Fruit fly (Drosophila melanogaster) whole organism, embryonic: ENCODE data around the gene eIF2gamma.
A peak's percentile ranks its signal among the peaks of the same experiment; 100 is the strongest.

Experiments
- CG11085 ChIP-seq: fragments of 200-800 bp; sonication (Bioruptor generic); IDR thresholded peaks from 2 replicates; pipeline ENCODE4 v1.3.6; 2022; ENCODE audit warnings: missing biosample characterization, missing genetic modification characterization
- CG1233 ChIP-seq: fragments of 200-800 bp; sonication (Bioruptor generic); optimal IDR thresholded peaks from 4 replicates; lab custom pipeline; 2018; ENCODE audit warnings: missing biosample characterization, mild to moderate bottlenecking, missing genetic modification characterization
- CG14014 ChIP-seq: fragments of 200-800 bp; sonication (Bioruptor generic); IDR thresholded peaks from 2 replicates; pipeline ENCODE4 v1.3.6; 2022; ENCODE audit warnings: missing biosample characterization, missing genetic modification characterization
- CG15073 ChIP-seq: fragments of 200-800 bp; sonication (Bioruptor generic); optimal IDR thresholded peaks from 2 replicates; lab custom pipeline; 2016; ENCODE audit warnings: missing biosample characterization, missing genetic modification characterization
- CG15601 ChIP-seq: fragments of 200-800 bp; sonication (Bioruptor generic); optimal IDR thresholded peaks from 3 replicates; lab custom pipeline; 2019; ENCODE audit warnings: missing biosample characterization, mild to moderate bottlenecking, missing genetic modification characterization, moderate library complexity
- CG1603 ChIP-seq: fragments of 200-800 bp; sonication (Bioruptor generic); optimal IDR thresholded peaks from 2 replicates; lab custom pipeline; 2019; ENCODE audit warnings: missing biosample characterization, mild to moderate bottlenecking, missing genetic modification characterization, moderate library complexity
- CG17359 ChIP-seq: fragments of 200-800 bp; sonication (Bioruptor generic); optimal IDR thresholded peaks from 3 replicates; lab custom pipeline; 2018; ENCODE audit warnings: missing biosample characterization, mild to moderate bottlenecking, missing genetic modification characterization, moderate library complexity
- CG17829 ChIP-seq: fragments of 200-800 bp; optimal IDR thresholded peaks from 2 replicates; lab custom pipeline; 2019; ENCODE audit warnings: missing biosample characterization, mild to moderate bottlenecking, missing genetic modification characterization, moderate library complexity
- CG18599 ChIP-seq: fragments of 200-800 bp; sonication (Bioruptor generic); optimal IDR thresholded peaks from 3 replicates; lab custom pipeline; 2017; ENCODE audit warnings: missing biosample characterization, missing genetic modification characterization, mild to moderate bottlenecking, moderate library complexity, missing genetic modification reagents
- CG33557 ChIP-seq: fragments of 200-800 bp; sonication (Bioruptor generic); optimal IDR thresholded peaks from 2 replicates; lab custom pipeline; 2019; ENCODE audit warnings: missing biosample characterization, mild to moderate bottlenecking, missing genetic modification characterization, moderate library complexity
- CG34376 ChIP-seq: fragments of 200-800 bp; sonication (Bioruptor generic); optimal IDR thresholded peaks from 2 replicates; lab custom pipeline; 2018; ENCODE audit warnings: missing biosample characterization, mild to moderate bottlenecking, missing genetic modification characterization
- CG8388 ChIP-seq: fragments of 200-800 bp; sonication (Bioruptor generic); optimal IDR thresholded peaks from 2 replicates; lab custom pipeline; 2019; ENCODE audit warnings: missing biosample characterization, mild to moderate bottlenecking, missing genetic modification characterization, moderate library complexity
- CG9609 ChIP-seq: fragments of 200-800 bp; sonication (Bioruptor generic); optimal IDR thresholded peaks from 3 replicates; lab custom pipeline; 2016; ENCODE audit warnings: missing biosample characterization, missing genetic modification characterization
- Doc3 ChIP-seq: fragments of 200-800 bp; sonication (Bioruptor generic); IDR thresholded peaks from 3 replicates; pipeline ENCODE4 v1.3.6; 2022; ENCODE audit warnings: missing biosample characterization, missing genetic modification characterization; ENCODE audit not compliant: partially characterized antibody
- H2.0 ChIP-seq: fragments of 200-800 bp; sonication (Bioruptor generic); IDR thresholded peaks from 2 replicates; pipeline ENCODE4 v1.3.6; 2022; ENCODE audit warnings: missing biosample characterization, missing genetic modification characterization
- HHEX ChIP-seq: fragments of 200-800 bp; sonication (Bioruptor generic); optimal IDR thresholded peaks from 3 replicates; lab custom pipeline; 2017; ENCODE audit warnings: missing biosample characterization, mild to moderate bottlenecking, missing genetic modification characterization, missing genetic modification reagents
- Hmr ChIP-seq: fragments of 200-800 bp; sonication (Bioruptor generic); optimal IDR thresholded peaks from 3 replicates; lab custom pipeline; 2017; ENCODE audit warnings: mild to moderate bottlenecking, missing biosample characterization, missing genetic modification reagents, missing genetic modification characterization
- Med ChIP-seq: fragments of 200-800 bp; sonication (Bioruptor generic); peaks from one replicate; lab custom pipeline; 2016; ENCODE audit warnings: missing biosample characterization, missing genetic modification characterization, mild to moderate bottlenecking, inconsistent platforms, moderate library complexity
- Nf-YC ChIP-seq: fragments of 200-800 bp; optimal IDR thresholded peaks from 3 replicates; lab custom pipeline; 2019; ENCODE audit warnings: missing biosample characterization, mild to moderate bottlenecking, missing genetic modification characterization, moderate library complexity
- Pdp1 ChIP-seq, 2 experiments: fragments of 200-800 bp; sonication (Bioruptor generic); optimal IDR thresholded peaks; 3 replicates each; lab custom pipeline; 2016; ENCODE audit warnings: missing biosample characterization in 2 of 2, missing genetic modification characterization in 2 of 2, mild to moderate bottlenecking in 1 of 2, moderate library complexity in 1 of 2
- Usf ChIP-seq: fragments of 200-800 bp; sonication (Bioruptor generic); optimal IDR thresholded peaks from 2 replicates; lab custom pipeline; 2017; ENCODE audit warnings: missing genotype, missing biosample characterization, missing genetic modification characterization
- ase ChIP-seq: fragments of 200-800 bp; sonication (Bioruptor generic); IDR thresholded peaks from 3 replicates; pipeline ENCODE4 v1.3.6; 2022; ENCODE audit warnings: missing biosample characterization, missing genetic modification characterization
- chinmo ChIP-seq: fragments of 200-800 bp; sonication (Bioruptor generic); IDR thresholded peaks from 4 replicates; pipeline ENCODE4 v1.3.6; 2022; ENCODE audit warnings: missing biosample characterization, missing genetic modification characterization; ENCODE audit not compliant: partially characterized antibody
- chn ChIP-seq: fragments of 200-800 bp; sonication (Bioruptor generic); optimal IDR thresholded peaks from 2 replicates; lab custom pipeline; 2016; ENCODE audit warnings: missing biosample characterization, missing genetic modification characterization
- dm ChIP-seq: fragments of 200-800 bp; sonication (Bioruptor generic); optimal IDR thresholded peaks from 3 replicates; lab custom pipeline; 2016; ENCODE audit warnings: missing biosample characterization, missing genetic modification characterization
- dpn ChIP-seq, 2 experiments: fragments of 200-800 bp; sonication (Bioruptor generic); optimal IDR thresholded peaks; 3 replicates each; lab custom pipeline; 2016; ENCODE audit warnings: missing biosample characterization in 2 of 2, missing genetic modification characterization in 2 of 2
- emc ChIP-seq: fragments of 200-800 bp; sonication (Bioruptor generic); optimal IDR thresholded peaks from 2 replicates; lab custom pipeline; 2016; ENCODE audit warnings: missing biosample characterization, missing genetic modification characterization
- grau ChIP-seq: fragments of 200-800 bp; optimal IDR thresholded peaks from 3 replicates; lab custom pipeline; 2019; ENCODE audit warnings: missing biosample characterization, mild to moderate bottlenecking, missing genetic modification characterization, moderate library complexity
- gro ChIP-seq: fragments of 200-800 bp; sonication (Bioruptor generic); optimal IDR thresholded peaks from 2 replicates; lab custom pipeline; 2016; ENCODE audit warnings: missing biosample characterization, missing genetic modification characterization
- gsb-n ChIP-seq: fragments of 200-800 bp; sonication (Bioruptor generic); optimal IDR thresholded peaks from 3 replicates; lab custom pipeline; 2018; ENCODE audit warnings: missing biosample characterization, mild to moderate bottlenecking, missing genetic modification characterization
- gt ChIP-seq: fragments of 200-800 bp; sonication (Bioruptor generic); IDR thresholded peaks from 2 replicates; pipeline ENCODE4 v1.3.6; 2022; ENCODE audit warnings: missing biosample characterization, missing genetic modification characterization
- inv ChIP-seq: fragments of 200-800 bp; sonication (Bioruptor generic); IDR thresholded peaks from 2 replicates; pipeline ENCODE4 v1.3.6; 2022; ENCODE audit warnings: missing biosample characterization, missing genetic modification characterization; ENCODE audit not compliant: partially characterized antibody
- kni ChIP-seq: fragments of 200-800 bp; sonication (Bioruptor generic); optimal IDR thresholded peaks from 3 replicates; lab custom pipeline; 2017; ENCODE audit warnings: mild to moderate bottlenecking, missing biosample characterization, missing genetic modification reagents, missing genetic modification characterization
- nerfin-2 ChIP-seq: fragments of 200-800 bp; sonication (Bioruptor generic); IDR thresholded peaks from 2 replicates; pipeline ENCODE4 v1.3.6; 2022; ENCODE audit warnings: missing biosample characterization, missing genetic modification characterization; ENCODE audit not compliant: partially characterized antibody
- oc ChIP-seq: fragments of 200-800 bp; sonication (Bioruptor generic); optimal IDR thresholded peaks from 2 replicates; lab custom pipeline; 2018; ENCODE audit warnings: missing biosample characterization, mild to moderate bottlenecking, missing genetic modification characterization, moderate library complexity
- psq ChIP-seq: fragments of 200-800 bp; sonication (Bioruptor generic); optimal IDR thresholded peaks from 2 replicates; lab custom pipeline; 2017; ENCODE audit warnings: missing biosample characterization, missing genetic modification characterization
- row ChIP-seq: fragments of 200-800 bp; sonication (Bioruptor generic); IDR thresholded peaks from 3 replicates; pipeline ENCODE4 v1.3.6; 2022; ENCODE audit warnings: missing biosample characterization, missing genetic modification characterization
- sd ChIP-seq: fragments of 200-800 bp; sonication (Bioruptor generic); optimal IDR thresholded peaks from 3 replicates; lab custom pipeline; 2018; ENCODE audit warnings: missing biosample characterization, mild to moderate bottlenecking, missing genetic modification characterization, moderate library complexity
- seq ChIP-seq: fragments of 200-800 bp; sonication (Bioruptor generic); IDR thresholded peaks from 2 replicates; pipeline ENCODE4 v1.3.6; 2022; ENCODE audit warnings: missing biosample characterization, missing genetic modification characterization
- sna ChIP-seq: fragments of 200-800 bp; sonication (Bioruptor generic); IDR thresholded peaks from 2 replicates; pipeline ENCODE4 v1.3.6; 2022; ENCODE audit warnings: missing biosample characterization, missing genetic modification characterization; ENCODE audit not compliant: partially characterized antibody
- tx ChIP-seq: fragments of 200-800 bp; sonication (Bioruptor generic); optimal IDR thresholded peaks from 2 replicates; lab custom pipeline; 2016; ENCODE audit warnings: missing biosample characterization, missing genetic modification characterization
- zen ChIP-seq: fragments of 200-800 bp; sonication (Bioruptor generic); optimal IDR thresholded peaks from 3 replicates; lab custom pipeline; 2018; ENCODE audit warnings: missing biosample characterization, mild to moderate bottlenecking, missing genetic modification characterization, moderate library complexity

Gene eIF2gamma

DNA sequence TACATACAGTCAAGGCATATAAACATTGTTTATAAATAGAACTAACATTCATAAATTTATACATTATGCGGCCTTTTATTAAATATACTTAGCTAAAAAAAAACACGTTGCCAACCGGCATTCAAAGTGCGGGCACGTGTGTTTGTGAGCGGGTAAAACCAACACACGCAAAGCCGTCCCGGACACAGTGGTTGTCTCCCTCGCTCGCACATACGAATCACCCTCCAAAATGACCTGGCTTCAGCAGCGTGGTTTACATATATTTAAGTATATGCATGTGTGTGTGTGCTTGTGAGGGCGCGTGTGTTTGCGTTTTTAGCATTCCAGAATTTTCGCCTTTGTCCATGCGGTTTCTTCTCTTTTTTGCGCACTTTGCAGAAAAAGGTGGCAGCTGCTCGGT is 19.8 kb downstream of the eIF2gamma start (continued):
- TF ChIP-seq CG17829 (tag; lab: Kevin White, UChicago) = no peak
- no peak for TF ChIP-seq kni (GFP tag; lab: Kevin White, UChicago)
- TF ChIP-seq seq (GFP tag; lab: Robert Waterston, UW) = no peak
- TF ChIP-seq gsb-n (tag; lab: Kevin White, UChicago) = no peak
- TF ChIP-seq sna = no peak
- TF ChIP-seq H2.0 = no peak
- peak; percentile 8 for TF ChIP-seq CG33557 (GFP tag; lab: Kevin White, UChicago)
- no peak for TF ChIP-seq CG18599
- TF ChIP-seq dm (GFP tag; lab: Kevin White, UChicago) = peak; percentile 94
- TF ChIP-seq CG34376 (GFP tag; lab: Kevin White, UChicago) = no peak
- peak; percentile 97 for TF ChIP-seq sd
- TF ChIP-seq gt (GFP tag; lab: Robert Waterston, UW) = no peak
- no peak for TF ChIP-seq CG1233 (GFP tag; lab: Kevin White, UChicago)
- TF ChIP-seq Usf (GFP tag; lab: Kevin White, UChicago) = no peak
- no peak for TF ChIP-seq nerfin-2 (GFP tag; lab: Robert Waterston, UW)
- TF ChIP-seq chn = no peak
- no peak for TF ChIP-seq CG14014 (GFP tag; lab: Robert Waterston, UW)
- TF ChIP-seq grau (tag; lab: Kevin White, UChicago) = no peak
- no peak for TF ChIP-seq CG1603
- no peak for TF ChIP-seq CG11085 (GFP tag; lab: Robert Waterston, UW)
- TF ChIP-seq emc (GFP tag; lab: Kevin White, UChicago) = no peak
- no peak for TF ChIP-seq CG9609 (GFP tag; lab: Kevin White, UChicago)
- no peak for TF ChIP-seq Doc3
- TF ChIP-seq dpn (GFP tag; optimal IDR thresholded peaks at IDR 0.05; lab: Kevin White, UChicago) = no peak
- TF ChIP-seq ase (GFP tag; lab: Robert Waterston, UW) = no peak
- no peak for TF ChIP-seq zen (tag; lab: Kevin White, UChicago)
- TF ChIP-seq gro = no peak
- TF ChIP-seq chinmo (GFP tag; lab: Robert Waterston, UW) = peak; percentile 84; the same call in 3 of the 4 replicates
- TF ChIP-seq CG8388 (GFP tag; lab: Kevin White, UChicago) = no peak
- no peak for TF ChIP-seq HHEX (GFP tag; lab: Kevin White, UChicago)
- TF ChIP-seq tx = no peak
- TF ChIP-seq Pdp1 (GFP tag; optimal IDR thresholded peaks at IDR 0.05; lab: Kevin White, UChicago) = no peak
- no peak for TF ChIP-seq CG15073
- TF ChIP-seq oc (tag; lab: Kevin White, UChicago) = peak; percentile 25
- no peak for TF ChIP-seq Nf-YC (tag; lab: Kevin White, UChicago)
- TF ChIP-seq Med (GFP tag; lab: Kevin White, UChicago) = peak; percentile 53
- no peak for TF ChIP-seq psq (GFP tag; lab: Kevin White, UChicago)
- no peak for TF ChIP-seq CG15601 (tag; lab: Kevin White, UChicago)
- no peak for TF ChIP-seq CG17359 (tag; lab: Kevin White, UChicago)
- no peak for TF ChIP-seq row (GFP tag; lab: Robert Waterston, UW)
- no peak for TF ChIP-seq inv (GFP tag; lab: Robert Waterston, UW)
- no peak for TF ChIP-seq Hmr (GFP tag; lab: Kevin White, UChicago)
